Fruit fly (Drosophila melanogaster) whole organism, embryonic: ENCODE results near the gene CG17233.

Experiments
- BEAF-32 ChIP-seq: fragments of 200-800 bp; sonication (Bioruptor generic); optimal IDR thresholded peaks from 3 replicates; lab custom pipeline; 2017; ENCODE audit warnings: missing biosample characterization, missing genetic modification characterization, mild to moderate bottlenecking, moderate library complexity, missing genetic modification reagents
- CG10274 ChIP-seq: fragments of 200-800 bp; sonication (Bioruptor generic); optimal IDR thresholded peaks from 3 replicates; lab custom pipeline; 2017; ENCODE audit warnings: missing biosample characterization, mild to moderate bottlenecking, missing genetic modification characterization
- CG13894 ChIP-seq: fragments of 200-800 bp; sonication (Bioruptor generic); optimal IDR thresholded peaks from 3 replicates; lab custom pipeline; 2018; ENCODE audit warnings: missing biosample characterization, mild to moderate bottlenecking, missing genetic modification characterization, moderate library complexity
- CG7928 ChIP-seq: fragments of 200-800 bp; sonication (Bioruptor generic); optimal IDR thresholded peaks from 2 replicates; lab custom pipeline; 2017; ENCODE audit warnings: missing biosample characterization, mild to moderate bottlenecking, missing genetic modification characterization
- Dll ChIP-seq: fragments of 200-800 bp; sonication (Bioruptor generic); IDR thresholded peaks from 4 replicates; pipeline ENCODE4 v1.3.6; 2022; ENCODE audit warnings: missing biosample characterization, missing genetic modification characterization; ENCODE audit not compliant: partially characterized antibody
- Hand ChIP-seq: fragments of 200-800 bp; sonication (Bioruptor generic); optimal IDR thresholded peaks from 2 replicates; lab custom pipeline; 2017; ENCODE audit warnings: mild to moderate bottlenecking, missing biosample characterization, missing genetic modification reagents, missing genetic modification characterization
- Hey ChIP-seq: fragments of 200-800 bp; sonication (Bioruptor generic); optimal IDR thresholded peaks from 3 replicates; lab custom pipeline; 2018; ENCODE audit warnings: missing biosample characterization, mild to moderate bottlenecking, missing genetic modification characterization
- Hsf ChIP-seq: fragments of 200-800 bp; sonication (Bioruptor generic); optimal IDR thresholded peaks from 3 replicates; lab custom pipeline; 2016; ENCODE audit warnings: missing biosample characterization, missing genetic modification characterization
- Sin3A ChIP-seq: fragments of >200 bp; optimal IDR thresholded peaks from 2 replicates; lab custom pipeline; 2018
- fru ChIP-seq: fragments of >200 bp; optimal IDR thresholded peaks from 2 replicates; lab custom pipeline; 2017
- gro ChIP-seq: fragments of 200-800 bp; sonication (Bioruptor generic); optimal IDR thresholded peaks from 2 replicates; lab custom pipeline; 2016; ENCODE audit warnings: missing biosample characterization, missing genetic modification characterization
- lab ChIP-seq: fragments of 200-800 bp; sonication (Bioruptor generic); optimal IDR thresholded peaks from 3 replicates; lab custom pipeline; 2017; ENCODE audit warnings: missing biosample characterization, missing genetic modification characterization, mild to moderate bottlenecking, moderate library complexity, missing genetic modification reagents
- maf-S ChIP-seq: fragments of 200-800 bp; sonication (Bioruptor generic); optimal IDR thresholded peaks from 2 replicates; lab custom pipeline; 2016; ENCODE audit warnings: missing biosample characterization, missing genetic modification characterization
- nerfin-1 ChIP-seq: fragments of 200-800 bp; sonication (Bioruptor generic); optimal IDR thresholded peaks from 3 replicates; lab custom pipeline; 2019; ENCODE audit warnings: missing biosample characterization, mild to moderate bottlenecking, missing genetic modification characterization, moderate library complexity

DNA sequence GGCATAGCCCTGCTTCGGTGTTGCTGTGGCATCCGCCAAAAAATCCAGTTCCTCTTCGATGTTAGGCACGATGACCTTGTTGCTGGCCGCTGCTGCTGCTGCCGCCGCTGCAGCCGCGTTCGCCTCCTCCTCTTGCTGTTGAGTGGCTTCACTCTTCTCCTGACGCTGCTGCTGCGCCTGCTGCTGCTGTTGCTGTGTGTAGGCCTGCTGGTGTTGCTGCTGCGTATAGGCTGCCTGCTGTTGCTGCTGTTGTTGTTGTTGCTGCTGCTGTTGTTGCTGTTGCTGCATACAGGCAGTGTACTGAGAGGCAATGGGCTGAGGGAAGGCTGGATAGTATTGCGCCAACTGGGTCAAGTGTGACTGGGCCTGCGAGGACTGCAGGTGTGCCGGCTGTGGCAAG lies 4.5 kb downstream of the CG17233 start:
- TF ChIP-seq CG10274 (GFP tag; lab: Kevin White, UChicago), result no peak
- TF ChIP-seq Hand (GFP tag; lab: Kevin White, UChicago), result no peak
- TF ChIP-seq CG7928 (GFP tag; lab: Kevin White, UChicago), result no peak
- TF ChIP-seq nerfin-1 (tag; lab: Kevin White, UChicago), result no peak
- TF ChIP-seq maf-S (GFP tag; lab: Kevin White, UChicago), result no peak
- no peak for TF ChIP-seq Hey (tag; lab: Kevin White, UChicago)
- TF ChIP-seq Sin3A (lab: Kevin White, UChicago), result no peak
- no peak for TF ChIP-seq fru (lab: Kevin White, UChicago)
- TF ChIP-seq Dll (GFP tag; lab: Robert Waterston, UW), result no peak
- no peak for TF ChIP-seq CG13894 (tag; lab: Kevin White, UChicago)
- TF ChIP-seq BEAF-32 (GFP tag; lab: Kevin White, UChicago), result no peak
- no peak for TF ChIP-seq gro (GFP tag; lab: Kevin White, UChicago)
- no peak for TF ChIP-seq Hsf
- TF ChIP-seq lab (GFP tag; lab: Kevin White, UChicago), result no peak
